Worm (Caenorhabditis elegans) whole organism, mixed stage, embryonic: ENCODE data around the gene cacn-1.

ENCODE experiments used
- bed-3 ChIP-seq: fragments of 200-800 bp; sonication (Bioruptor generic); optimal IDR thresholded peaks from 3 replicates; lab custom pipeline; 2018; ENCODE audit warnings: mild to moderate bottlenecking, missing genetic modification characterization, moderate library complexity, missing compliant biosample characterization
- blmp-1 ChIP-seq: fragments of 150-350 bp; optimal IDR thresholded peaks from 2 replicates; lab custom pipeline; 2014; ENCODE audit warnings: missing biosample characterization, missing genetic modification characterization
- ceh-39 ChIP-seq: fragments of 150-350 bp; optimal IDR thresholded peaks from 2 replicates; lab custom pipeline; 2014; ENCODE audit warnings: missing biosample characterization, missing genetic modification characterization
- ceh-43 ChIP-seq: fragments of 200-800 bp; sonication (Bioruptor generic); optimal IDR thresholded peaks from 2 replicates; lab custom pipeline; 2018; ENCODE audit warnings: mild to moderate bottlenecking, missing genetic modification characterization, moderate library complexity, missing compliant biosample characterization
- ceh-83 ChIP-seq: fragments of 200-800 bp; sonication (Bioruptor generic); optimal IDR thresholded peaks from 2 replicates; lab custom pipeline; 2018; ENCODE audit warnings: mild to moderate bottlenecking, missing genetic modification characterization, missing compliant biosample characterization
- ces-1 ChIP-seq: fragments of 150-350 bp; optimal IDR thresholded peaks from 2 replicates; lab custom pipeline; 2014; ENCODE audit warnings: missing biosample characterization, missing genetic modification reagents, missing genetic modification characterization
- cnd-1 ChIP-seq: fragments of 200-800 bp; sonication (Bioruptor generic); optimal IDR thresholded peaks from 2 replicates; lab custom pipeline; 2018; ENCODE audit warnings: mild to moderate bottlenecking, missing genetic modification characterization, missing compliant biosample characterization
- drap-1 ChIP-seq: fragments of 200-800 bp; sonication (Bioruptor generic); optimal IDR thresholded peaks from 3 replicates; lab custom pipeline; 2018; ENCODE audit warnings: mild to moderate bottlenecking, missing genetic modification characterization, missing compliant biosample characterization
- elt-1 ChIP-seq: sonication (generic microtip); optimal IDR thresholded peaks from 2 replicates; lab custom pipeline; 2017; ENCODE audit warnings: missing genetic modification characterization, mild to moderate bottlenecking, missing compliant biosample characterization, antibody characterized with exemption, moderate library complexity, borderline replicate concordance; ENCODE audit not compliant: insufficient read depth
- flh-1 ChIP-seq: fragments of 200-800 bp; sonication (Bioruptor generic); optimal IDR thresholded peaks from 2 replicates; lab custom pipeline; 2018; ENCODE audit warnings: mild to moderate bottlenecking, missing genetic modification characterization, moderate library complexity, missing compliant biosample characterization
- ham-2 ChIP-seq: fragments of 200-800 bp; sonication (Bioruptor generic); optimal IDR thresholded peaks from 2 replicates; lab custom pipeline; 2018; ENCODE audit warnings: mild to moderate bottlenecking, missing genetic modification characterization, missing compliant biosample characterization
- hlh-1 ChIP-seq: fragments of 150-350 bp; optimal IDR thresholded peaks from 2 replicates; lab custom pipeline; 2014; ENCODE audit warnings: missing biosample characterization, missing genetic modification reagents, missing genetic modification characterization
- lin-13 ChIP-seq: fragments of 150-350 bp; optimal IDR thresholded peaks from 2 replicates; lab custom pipeline; 2014; ENCODE audit warnings: missing biosample characterization, missing genetic modification characterization
- lsy-2 ChIP-seq: fragments of 150-350 bp; optimal IDR thresholded peaks from 2 replicates; lab custom pipeline; 2014; ENCODE audit warnings: missing biosample characterization, missing genetic modification characterization
- mep-1 ChIP-seq: fragments of 150-350 bp; optimal IDR thresholded peaks from 2 replicates; lab custom pipeline; 2017; ENCODE audit warnings: missing biosample characterization, missing genetic modification reagents, missing genetic modification characterization, inconsistent platforms
- mls-2 ChIP-seq: sonication (generic microtip); optimal IDR thresholded peaks from 2 replicates; lab custom pipeline; 2016; ENCODE audit warnings: mild to moderate bottlenecking, missing genetic modification characterization, moderate library complexity, missing compliant biosample characterization
- nhr-12 ChIP-seq: fragments of 150-350 bp; optimal IDR thresholded peaks from 2 replicates; lab custom pipeline; 2014; ENCODE audit warnings: missing biosample characterization, missing genetic modification characterization
- nhr-237 ChIP-seq: fragments of 150-350 bp; optimal IDR thresholded peaks from 2 replicates; lab custom pipeline; 2014; ENCODE audit warnings: missing biosample characterization, missing genetic modification characterization
- nhr-28 ChIP-seq: fragments of 150-350 bp; optimal IDR thresholded peaks from 2 replicates; lab custom pipeline; 2014; ENCODE audit warnings: missing biosample characterization, missing genetic modification characterization
- nhr-76 ChIP-seq: sonication (generic microtip); optimal IDR thresholded peaks from 2 replicates; lab custom pipeline; 2017; ENCODE audit warnings: missing biosample characterization, missing genetic modification characterization
- sem-2 ChIP-seq: fragments of 200-800 bp; sonication (Bioruptor generic); optimal IDR thresholded peaks from 2 replicates; lab custom pipeline; 2018; ENCODE audit warnings: mild to moderate bottlenecking, missing genetic modification characterization, missing compliant biosample characterization
- sptf-1 ChIP-seq: sonication (generic microtip); optimal IDR thresholded peaks from 2 replicates; lab custom pipeline; 2017; ENCODE audit warnings: mild to moderate bottlenecking, missing genetic modification characterization, moderate library complexity, missing compliant biosample characterization
- tbx-8 ChIP-seq: fragments of 200-800 bp; sonication (Bioruptor generic); optimal IDR thresholded peaks from 2 replicates; lab custom pipeline; 2018; ENCODE audit warnings: mild to moderate bottlenecking, missing genetic modification characterization, moderate library complexity, missing compliant biosample characterization
- unc-120 ChIP-seq: sonication (generic microtip); optimal IDR thresholded peaks from 2 replicates; lab custom pipeline; 2017; ENCODE audit warnings: missing genetic modification characterization, missing compliant biosample characterization; ENCODE audit not compliant: poor library complexity, severe bottlenecking
- unc-62 ChIP-seq: fragments of 150-350 bp; optimal IDR thresholded peaks from 2 replicates; lab custom pipeline; 2014; ENCODE audit warnings: missing biosample characterization, missing genetic modification reagents, missing genetic modification characterization
- zip-8 ChIP-seq: fragments of 150-350 bp; optimal IDR thresholded peaks from 2 replicates; lab custom pipeline; 2014; ENCODE audit warnings: missing biosample characterization, missing genetic modification characterization
- ztf-11 ChIP-seq: fragments of 150-350 bp; optimal IDR thresholded peaks from 2 replicates; lab custom pipeline; 2014; ENCODE audit warnings: missing biosample characterization, missing genetic modification characterization

The cacn-1 gene

DNA sequence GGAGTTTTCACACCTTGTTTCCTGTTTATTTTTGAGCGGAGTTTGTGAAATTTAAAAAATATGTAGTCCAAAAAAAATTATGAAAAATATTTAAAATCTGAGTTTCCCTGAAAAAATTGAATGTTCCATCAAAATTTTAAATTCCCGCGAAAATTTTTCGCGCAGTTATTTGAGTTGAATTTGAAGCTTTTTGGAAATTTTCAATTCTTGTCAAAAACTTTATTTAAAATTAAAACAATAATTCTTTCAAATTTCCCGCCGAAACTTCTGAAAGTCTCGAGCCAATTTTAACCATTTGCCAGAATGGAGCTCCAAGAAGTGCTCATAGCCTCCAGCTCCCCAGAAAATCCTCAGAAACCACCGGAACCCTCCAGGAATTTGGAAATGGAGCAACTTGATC lies 37.5 kb downstream of the cacn-1 start, which contains the start of gene gur-4:
Gene gur-4 (plus strand): TSS at position 301 of the 400 bp plus-strand sequence.
- TF ChIP-seq ceh-39 (tag; lab: Kevin White, UChicago) (no peak), lin-13 (tag; lab: Kevin White, UChicago) (no peak), ztf-11 (no peak), nhr-76 (tag; lab: Kevin White, UChicago) (no peak), mls-2 (tag; lab: Kevin White, UChicago) (no peak), lsy-2 (tag; lab: Kevin White, UChicago) (no peak), flh-1 (GFP tag; lab: Kevin White, UChicago) (no peak), sptf-1 (tag; lab: Kevin White, UChicago) (no peak), nhr-237 (tag; lab: Kevin White, UChicago) (no peak), elt-1 (no peak), unc-120 (tag; lab: Kevin White, UChicago) (no peak), nhr-12 (tag; lab: Kevin White, UChicago) (no peak), ceh-43 (GFP tag; lab: Kevin White, UChicago) (no peak), bed-3 (no peak)

DNA sequence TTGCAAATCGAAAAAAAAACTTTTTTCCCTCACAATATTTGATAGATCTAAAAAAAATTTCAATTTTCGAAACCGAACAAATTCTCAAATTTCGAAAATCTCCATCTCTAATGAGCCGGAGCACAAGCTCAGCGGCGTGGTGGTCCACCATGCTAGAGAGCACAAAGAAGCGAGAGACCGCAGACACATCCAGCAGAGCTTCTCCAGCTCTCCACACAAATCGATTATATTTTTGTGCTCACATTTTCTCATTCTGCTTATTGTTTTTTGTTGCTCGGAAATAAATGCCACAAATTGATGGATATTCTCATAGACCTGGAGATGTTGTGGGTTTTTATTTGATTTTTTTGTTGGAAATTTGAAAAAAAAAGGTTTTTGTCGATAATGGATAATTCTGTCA lies 39.8 kb downstream of the cacn-1 start:
- TF ChIP-seq ces-1 (GFP tag; lab: Kevin White, UChicago) (peak; percentile 13), ceh-43 (GFP tag; lab: Kevin White, UChicago) (no peak)

DNA sequence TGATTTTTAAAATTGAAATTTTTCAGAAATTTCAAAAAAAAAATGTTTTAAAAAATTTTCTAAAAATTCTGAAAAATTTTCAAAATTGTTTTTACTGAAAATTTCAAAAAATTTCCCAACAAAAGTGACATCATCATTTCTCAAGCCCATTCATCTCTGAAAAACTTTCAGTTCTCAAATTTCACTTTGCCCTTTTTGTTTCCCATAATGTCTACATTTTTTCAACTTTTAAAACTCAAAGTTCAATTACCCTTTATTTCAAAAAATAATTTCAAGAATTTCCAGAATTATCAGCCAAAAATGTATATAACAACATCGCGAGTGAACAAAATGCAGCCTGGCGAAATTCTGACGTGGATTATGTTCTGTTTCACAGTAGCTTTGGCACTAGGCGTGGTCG lies 41.0 kb downstream of the cacn-1 start, which contains the start of gene bkip-1:
Gene bkip-1 (plus strand): TSS at position 301 of the 400 bp plus-strand sequence.
- no peak for TF ChIP-seq hlh-1 (tag; lab: Kevin White, UChicago)
- TF ChIP-seq ceh-83 (GFP tag; lab: Kevin White, UChicago): no peak
- no peak for TF ChIP-seq lin-13 (tag; lab: Kevin White, UChicago)
- no peak for TF ChIP-seq ceh-39 (tag; lab: Kevin White, UChicago)
- TF ChIP-seq elt-1: no peak
- no peak for TF ChIP-seq blmp-1 (tag; lab: Kevin White, UChicago)
- TF ChIP-seq nhr-12 (tag; lab: Kevin White, UChicago): no peak
- no peak for TF ChIP-seq unc-62 (GFP tag; lab: Kevin White, UChicago)
- TF ChIP-seq sptf-1 (tag; lab: Kevin White, UChicago): no peak
- TF ChIP-seq flh-1 (GFP tag; lab: Kevin White, UChicago): no peak
- TF ChIP-seq zip-8 (tag; lab: Kevin White, UChicago): no peak
- no peak for TF ChIP-seq ham-2 (GFP tag; lab: Kevin White, UChicago)

DNA sequence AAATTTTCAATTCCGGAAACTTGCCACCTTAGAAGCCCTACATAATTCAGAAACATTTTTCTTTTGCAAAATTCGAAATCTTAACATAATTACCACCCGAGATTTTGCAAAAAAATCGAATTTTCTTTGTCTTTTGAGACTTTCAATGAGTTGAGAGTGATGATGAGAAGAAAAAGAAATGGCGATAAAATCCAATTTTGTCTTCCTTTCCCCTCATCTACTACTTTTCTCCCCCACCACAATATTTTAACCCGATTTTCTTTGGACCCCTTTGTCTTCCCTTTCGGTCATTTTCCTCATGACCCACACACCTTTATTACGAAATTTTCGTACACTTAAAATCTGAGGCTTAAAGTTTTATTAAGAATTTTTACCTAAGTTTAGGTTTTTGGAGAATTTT lies 43.6 kb downstream of the cacn-1 start:
- TF ChIP-seq nhr-28 (tag; lab: Kevin White, UChicago): no peak
- TF ChIP-seq ces-1 (GFP tag; lab: Kevin White, UChicago): peak; percentile 88
- no peak for TF ChIP-seq blmp-1 (tag; lab: Kevin White, UChicago)
- TF ChIP-seq, all 35 proteins: peak for 1

DNA sequence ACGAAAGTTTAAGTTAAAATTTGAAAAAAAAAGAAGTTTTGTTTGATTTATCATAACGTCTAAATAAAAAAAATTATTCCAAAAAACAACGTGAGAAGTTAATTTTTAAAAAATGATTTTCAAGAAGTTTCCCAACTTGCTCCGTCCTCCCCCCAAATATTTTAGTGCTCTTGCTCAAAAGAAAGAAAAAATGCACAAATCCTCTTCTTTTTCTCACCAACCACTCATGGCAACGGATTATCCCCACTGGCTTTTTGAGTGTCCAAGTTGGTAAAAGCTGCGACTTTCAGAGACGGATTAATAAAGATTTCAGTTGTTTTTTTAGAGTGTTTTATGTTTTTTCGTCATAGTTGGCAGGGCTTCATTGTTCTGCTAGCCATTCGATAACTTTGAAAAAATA lies 44.4 kb downstream of the cacn-1 start, which contains the start of gene Y39G8C.2:
Gene Y39G8C.2 (minus strand): TSS at position 101 of the 400 bp plus-strand sequence.
- TF ChIP-seq nhr-12 (tag; lab: Kevin White, UChicago): no peak
- no peak for TF ChIP-seq tbx-8 (GFP tag; lab: Kevin White, UChicago)
- TF ChIP-seq hlh-1 (tag; lab: Kevin White, UChicago): no peak
- TF ChIP-seq mep-1 (tag; lab: Kevin White, UChicago): no peak
- TF ChIP-seq cnd-1 (tag; lab: Kevin White, UChicago): no peak
- no peak for TF ChIP-seq zip-8 (tag; lab: Kevin White, UChicago)
- no peak for TF ChIP-seq ceh-83 (GFP tag; lab: Kevin White, UChicago)
- TF ChIP-seq drap-1 (GFP tag; lab: Kevin White, UChicago): no peak

DNA sequence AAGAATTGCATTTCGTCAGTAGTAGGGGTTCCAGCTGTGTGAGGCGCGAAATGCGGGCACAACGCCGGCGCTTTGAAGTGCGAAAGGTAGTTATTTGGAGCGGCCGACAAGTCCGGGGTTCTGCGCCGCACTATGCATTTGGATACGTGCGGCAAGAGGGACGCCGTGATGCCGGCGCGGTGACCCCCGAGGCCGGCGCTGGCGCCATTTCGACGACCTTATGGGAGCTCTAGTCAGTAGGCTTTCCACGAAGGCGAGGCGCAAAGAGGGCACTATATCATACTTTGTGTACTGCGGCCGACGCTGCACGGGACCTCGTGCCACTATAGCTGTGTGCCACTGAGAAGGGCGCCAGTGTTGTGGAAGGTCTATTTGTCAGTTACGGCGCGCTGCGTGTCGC lies 45.1 kb downstream of the cacn-1 start:
- TF ChIP-seq ceh-39 (tag; lab: Kevin White, UChicago): no peak
- no peak for TF ChIP-seq sem-2
- TF ChIP-seq flh-1 (GFP tag; lab: Kevin White, UChicago): no peak
- TF ChIP-seq elt-1: no peak
- TF ChIP-seq nhr-12 (tag; lab: Kevin White, UChicago): no peak
- TF ChIP-seq hlh-1 (tag; lab: Kevin White, UChicago): no peak
- no peak for TF ChIP-seq cnd-1 (tag; lab: Kevin White, UChicago)
- TF ChIP-seq sptf-1 (tag; lab: Kevin White, UChicago): no peak
